Worm (Caenorhabditis elegans): ENCODE measurements around the gene Y54G2A.28.

Y54G2A.28 gene

ce11 chrIV:2966884-2967283, 45.3 kb downstream of the Y54G2A.28 start:
- TF ChIP-seq crh-2 (tag; optimal IDR thresholded peaks at IDR 0.05) (no peak), R02D3.7 (tag; optimal IDR thresholded peaks at IDR 0.05) (no peak), ztf-4 (tag; optimal IDR thresholded peaks at IDR 0.05) (no peak), nhr-12 (tag; optimal IDR thresholded peaks at IDR 0.05) (no peak)

- TF ChIP-seq nhr-6 (tag; optimal IDR thresholded peaks at IDR 0.05): no peak
- no peak for TF ChIP-seq sma-3 (GFP tag; optimal IDR thresholded peaks at IDR 0.05)
Observed at ce11 chrIV:2960242-2960641, 52.0 kb downstream of the Y54G2A.28 start.

ce11 chrIV:2959798-2960197, 52.4 kb downstream of the Y54G2A.28 start, which contains the start of gene ser-6:
ser-6 (plus strand) TSS chrIV:2960098.
- TF ChIP-seq Y55F3AM.14 (GFP tag; optimal IDR thresholded peaks at IDR 0.05): no peak

Measured in whole organism, L2 larva.